Fruit fly (Drosophila melanogaster) whole organism, embryonic: Measurements from ENCODE around the gene CG13041.

Source experiments
- Abd-B ChIP-seq: fragments of 200-800 bp; sonication (Bioruptor generic); optimal IDR thresholded peaks from 2 replicates; lab custom pipeline; 2018; ENCODE audit warnings: missing biosample characterization, mild to moderate bottlenecking, missing genetic modification characterization, moderate library complexity
- Bgb ChIP-seq: fragments of 200-800 bp; sonication (Bioruptor generic); IDR thresholded peaks from 2 replicates; pipeline ENCODE4 v1.3.6; 2022; ENCODE audit warnings: missing biosample characterization, missing genetic modification characterization; ENCODE audit not compliant: partially characterized antibody
- BtbVII ChIP-seq: fragments of 200-800 bp; sonication (Bioruptor generic); optimal IDR thresholded peaks from 3 replicates; lab custom pipeline; 2017; ENCODE audit warnings: missing biosample characterization, mild to moderate bottlenecking, missing genetic modification characterization
- CG10209 ChIP-seq: fragments of 200-800 bp; sonication (Bioruptor generic); optimal IDR thresholded peaks from 3 replicates; lab custom pipeline; 2017; ENCODE audit warnings: missing biosample characterization, mild to moderate bottlenecking, missing genetic modification characterization, missing genetic modification reagents
- CG10565 ChIP-seq: fragments of 200-800 bp; sonication (Bioruptor generic); optimal IDR thresholded peaks from 3 replicates; lab custom pipeline; 2016; ENCODE audit warnings: missing biosample characterization, mild to moderate bottlenecking, missing genetic modification characterization
- CG11504 ChIP-seq: fragments of 200-800 bp; sonication (Bioruptor generic); optimal IDR thresholded peaks from 3 replicates; lab custom pipeline; 2019; ENCODE audit warnings: missing biosample characterization, mild to moderate bottlenecking, missing genetic modification characterization, moderate library complexity
- CG12744 ChIP-seq: fragments of 200-800 bp; sonication (Bioruptor generic); optimal IDR thresholded peaks from 2 replicates; lab custom pipeline; 2016; ENCODE audit warnings: missing biosample characterization, missing genetic modification characterization
- CG14014 ChIP-seq: fragments of 200-800 bp; sonication (Bioruptor generic); IDR thresholded peaks from 2 replicates; pipeline ENCODE4 v1.3.6; 2022; ENCODE audit warnings: missing biosample characterization, missing genetic modification characterization
- CG16779 ChIP-seq: fragments of 200-800 bp; sonication (Bioruptor generic); IDR thresholded peaks from 2 replicates; pipeline ENCODE4 v1.3.6; 2022; ENCODE audit warnings: missing biosample characterization, missing genetic modification characterization
- CG1832 ChIP-seq: fragments of 200-800 bp; sonication (Bioruptor generic); optimal IDR thresholded peaks from 2 replicates; lab custom pipeline; 2017; ENCODE audit warnings: missing biosample characterization, mild to moderate bottlenecking, missing genetic modification characterization, inconsistent platforms
- CG4328 ChIP-seq: fragments of 200-800 bp; sonication (Bioruptor generic); optimal IDR thresholded peaks from 3 replicates; lab custom pipeline; 2017; ENCODE audit warnings: missing biosample characterization, missing genetic modification reagents, missing genetic modification characterization
- CG4360 ChIP-seq: fragments of 200-800 bp; sonication (Bioruptor generic); IDR thresholded peaks from 2 replicates; pipeline ENCODE4 v1.3.6; 2022; ENCODE audit warnings: missing biosample characterization, missing genetic modification characterization
- CG4404 ChIP-seq: fragments of 200-800 bp; sonication (Bioruptor generic); IDR thresholded peaks from 2 replicates; pipeline ENCODE4 v1.3.6; 2022; ENCODE audit warnings: missing biosample characterization, missing genetic modification characterization
- CG5953 ChIP-seq: fragments of 200-800 bp; sonication (Bioruptor generic); IDR thresholded peaks from 2 replicates; pipeline ENCODE4 v1.3.6; 2022; ENCODE audit warnings: missing biosample characterization, missing genetic modification characterization
- CG6689 ChIP-seq: fragments of 200-800 bp; sonication (Bioruptor generic); IDR thresholded peaks from 2 replicates; pipeline ENCODE4 v1.3.6; 2022; ENCODE audit warnings: missing biosample characterization, missing genetic modification characterization
- CG6813 ChIP-seq: fragments of 200-800 bp; sonication (Bioruptor generic); optimal IDR thresholded peaks from 2 replicates; lab custom pipeline; 2017; ENCODE audit warnings: missing biosample characterization, missing genetic modification characterization, mild to moderate bottlenecking, moderate library complexity, missing genetic modification reagents
- CG7372 ChIP-seq: fragments of 200-800 bp; sonication (Bioruptor generic); IDR thresholded peaks from 2 replicates; pipeline ENCODE4 v1.3.6; 2022; ENCODE audit warnings: missing biosample characterization, missing genetic modification characterization
- CG8944 ChIP-seq: fragments of 200-800 bp; sonication (Bioruptor generic); optimal IDR thresholded peaks from 3 replicates; lab custom pipeline; 2016; ENCODE audit warnings: missing biosample characterization, missing genetic modification characterization
- CG9876 ChIP-seq: fragments of 200-800 bp; sonication (Bioruptor generic); optimal IDR thresholded peaks from 2 replicates; lab custom pipeline; 2016; ENCODE audit warnings: missing biosample characterization, missing genetic modification characterization
- D19B ChIP-seq: fragments of 200-800 bp; sonication (Bioruptor generic); optimal IDR thresholded peaks from 2 replicates; lab custom pipeline; 2017; ENCODE audit warnings: missing biosample characterization, mild to moderate bottlenecking, missing genetic modification characterization
- Doc3 ChIP-seq: fragments of 200-800 bp; sonication (Bioruptor generic); IDR thresholded peaks from 3 replicates; pipeline ENCODE4 v1.3.6; 2022; ENCODE audit warnings: missing biosample characterization, missing genetic modification characterization; ENCODE audit not compliant: partially characterized antibody
- H2.0 ChIP-seq: fragments of 200-800 bp; sonication (Bioruptor generic); IDR thresholded peaks from 2 replicates; pipeline ENCODE4 v1.3.6; 2022; ENCODE audit warnings: missing biosample characterization, missing genetic modification characterization
- Hr51 ChIP-seq, 2 experiments: fragments of 200-800 bp; sonication (Bioruptor generic); optimal IDR thresholded peaks; 2 replicates in 1 of 2; 3 replicates in 1 of 2; lab custom pipeline; 2016 to 2018; ENCODE audit warnings: missing biosample characterization in 2 of 2, missing genetic modification characterization in 2 of 2, mild to moderate bottlenecking in 1 of 2, moderate library complexity in 1 of 2
- Jarid2 ChIP-seq: fragments of 200-800 bp; sonication (Bioruptor generic); optimal IDR thresholded peaks from 3 replicates; lab custom pipeline; 2017; ENCODE audit warnings: mild to moderate bottlenecking, missing biosample characterization, missing genetic modification reagents, missing genetic modification characterization
- MTF-1 ChIP-seq: fragments of 200-800 bp; sonication (Bioruptor generic); optimal IDR thresholded peaks from 2 replicates; lab custom pipeline; 2018; ENCODE audit warnings: missing biosample characterization, mild to moderate bottlenecking, missing genetic modification characterization, borderline replicate concordance
- Nf-YC ChIP-seq: fragments of 200-800 bp; optimal IDR thresholded peaks from 3 replicates; lab custom pipeline; 2019; ENCODE audit warnings: missing biosample characterization, mild to moderate bottlenecking, missing genetic modification characterization, moderate library complexity
- NfI ChIP-seq: fragments of 200-800 bp; sonication (Bioruptor generic); optimal IDR thresholded peaks from 3 replicates; lab custom pipeline; 2018; ENCODE audit warnings: missing biosample characterization, mild to moderate bottlenecking, missing genetic modification characterization, moderate library complexity
- Oli ChIP-seq: fragments of 200-800 bp; sonication (Bioruptor generic); optimal IDR thresholded peaks from 2 replicates; lab custom pipeline; 2018; ENCODE audit warnings: missing biosample characterization, mild to moderate bottlenecking, missing genetic modification characterization, moderate library complexity
- Scr ChIP-seq: fragments of 200-800 bp; sonication (Bioruptor generic); IDR thresholded peaks from 2 replicates; pipeline ENCODE4 v1.3.6; 2022; ENCODE audit warnings: missing biosample characterization, missing genetic modification characterization; ENCODE audit not compliant: partially characterized antibody
- Xbp1 ChIP-seq: fragments of 200-800 bp; sonication (Bioruptor generic); optimal IDR thresholded peaks from 3 replicates; lab custom pipeline; 2016; ENCODE audit warnings: missing biosample characterization, mild to moderate bottlenecking, missing genetic modification characterization
- ac ChIP-seq: fragments of 200-800 bp; sonication (Bioruptor generic); optimal IDR thresholded peaks from 3 replicates; lab custom pipeline; 2017; ENCODE audit warnings: missing biosample characterization, mild to moderate bottlenecking, missing genetic modification characterization
- btn ChIP-seq: fragments of 200-800 bp; sonication (Bioruptor generic); optimal IDR thresholded peaks from 2 replicates; lab custom pipeline; 2016; ENCODE audit warnings: missing biosample characterization, missing genetic modification characterization
- croc ChIP-seq: fragments of 200-800 bp; sonication (Bioruptor generic); conservative IDR thresholded peaks from 3 replicates; pipeline ENCODE4 v1.3.6; 2022; ENCODE audit warnings: missing biosample characterization, missing genetic modification characterization
- dmrt11E ChIP-seq: fragments of 200-800 bp; sonication (Bioruptor generic); optimal IDR thresholded peaks from 3 replicates; lab custom pipeline; 2018; ENCODE audit warnings: missing biosample characterization, mild to moderate bottlenecking, missing genetic modification characterization, moderate library complexity
- dmrt99B ChIP-seq: fragments of 200-800 bp; sonication (Bioruptor generic); optimal IDR thresholded peaks from 2 replicates; lab custom pipeline; 2018; ENCODE audit warnings: missing biosample characterization, mild to moderate bottlenecking, missing genetic modification characterization, moderate library complexity
- eve ChIP-seq, 2 experiments: fragments of >200 bp; optimal IDR thresholded peaks; 2 replicates each; lab custom pipeline; 2017; ENCODE audit warnings: missing biosample characterization in 2 of 2, missing genetic modification characterization in 2 of 2
- ftz-f1 ChIP-seq: fragments of 200-800 bp; sonication (Bioruptor generic); optimal IDR thresholded peaks from 2 replicates; lab custom pipeline; 2016; ENCODE audit warnings: missing biosample characterization, missing genetic modification characterization
- grau ChIP-seq: fragments of 200-800 bp; optimal IDR thresholded peaks from 3 replicates; lab custom pipeline; 2019; ENCODE audit warnings: missing biosample characterization, mild to moderate bottlenecking, missing genetic modification characterization, moderate library complexity
- gro ChIP-seq: fragments of 200-800 bp; sonication (Bioruptor generic); optimal IDR thresholded peaks from 2 replicates; lab custom pipeline; 2016; ENCODE audit warnings: missing biosample characterization, missing genetic modification characterization
- gsb-n ChIP-seq: fragments of 200-800 bp; sonication (Bioruptor generic); optimal IDR thresholded peaks from 3 replicates; lab custom pipeline; 2018; ENCODE audit warnings: missing biosample characterization, mild to moderate bottlenecking, missing genetic modification characterization
- klu ChIP-seq: fragments of 200-800 bp; sonication (Bioruptor generic); IDR thresholded peaks from 2 replicates; pipeline ENCODE4 v1.3.6; 2022; ENCODE audit warnings: missing biosample characterization, missing genetic modification characterization
- oc ChIP-seq: fragments of 200-800 bp; sonication (Bioruptor generic); optimal IDR thresholded peaks from 2 replicates; lab custom pipeline; 2018; ENCODE audit warnings: missing biosample characterization, mild to moderate bottlenecking, missing genetic modification characterization, moderate library complexity
- repo ChIP-seq: fragments of 200-800 bp; sonication (Bioruptor generic); optimal IDR thresholded peaks from 2 replicates; lab custom pipeline; 2016; ENCODE audit warnings: missing biosample characterization, missing genetic modification characterization
- rib ChIP-seq: fragments of 200-800 bp; sonication (Bioruptor generic); IDR thresholded peaks from 2 replicates; pipeline ENCODE4 v1.3.6; 2022; ENCODE audit warnings: missing biosample characterization, missing genetic modification characterization
- row ChIP-seq: fragments of 200-800 bp; sonication (Bioruptor generic); IDR thresholded peaks from 3 replicates; pipeline ENCODE4 v1.3.6; 2022; ENCODE audit warnings: missing biosample characterization, missing genetic modification characterization
- seq ChIP-seq: fragments of 200-800 bp; sonication (Bioruptor generic); IDR thresholded peaks from 2 replicates; pipeline ENCODE4 v1.3.6; 2022; ENCODE audit warnings: missing biosample characterization, missing genetic modification characterization
- sisA ChIP-seq: fragments of 200-800 bp; sonication (Bioruptor generic); IDR thresholded peaks from 2 replicates; pipeline ENCODE4 v1.3.6; 2022; ENCODE audit warnings: missing biosample characterization, missing genetic modification characterization
- slbo ChIP-seq: fragments of 200-800 bp; sonication (Bioruptor generic); IDR thresholded peaks from 2 replicates; pipeline ENCODE4 v1.3.6; 2022; ENCODE audit warnings: missing biosample characterization, missing genetic modification characterization
- sna ChIP-seq: fragments of 200-800 bp; sonication (Bioruptor generic); IDR thresholded peaks from 2 replicates; pipeline ENCODE4 v1.3.6; 2022; ENCODE audit warnings: missing biosample characterization, missing genetic modification characterization; ENCODE audit not compliant: partially characterized antibody
- sob ChIP-seq: fragments of 200-800 bp; sonication (Bioruptor generic); IDR thresholded peaks from 2 replicates; pipeline ENCODE4 v1.3.6; 2022; ENCODE audit warnings: missing biosample characterization, missing genetic modification characterization
- zen2 ChIP-seq: fragments of 200-800 bp; sonication (Bioruptor generic); IDR thresholded peaks from 3 replicates; pipeline ENCODE4 v1.3.6; 2022; ENCODE audit warnings: missing biosample characterization, missing genetic modification characterization; ENCODE audit not compliant: partially characterized antibody

The CG13041 gene

dm6 chr3L:16339463-16339862, 20.1 kb upstream of the CG13041 start (continued):
- TF ChIP-seq gro (GFP tag; lab: Kevin White, UChicago) = no peak
- TF ChIP-seq CG6689 (GFP tag; lab: Robert Waterston, UW) = 0 out of 2 replicates have a peak, but pooled peaks have one; percentile 17
- no peak for TF ChIP-seq NfI (GFP tag; lab: Kevin White, UChicago)
- TF ChIP-seq H2.0 (GFP tag; lab: Robert Waterston, UW) = no peak
- no peak for TF ChIP-seq oc (tag; lab: Kevin White, UChicago)
- peak; percentile 23; the same call in 1 of the 3 replicates for TF ChIP-seq row (GFP tag; lab: Robert Waterston, UW)
- TF ChIP-seq eve (GFP tag; optimal IDR thresholded peaks at IDR 0.05; lab: Kevin White, UChicago) = no peak
- no peak for TF ChIP-seq Xbp1
- TF ChIP-seq zen2 (GFP tag; lab: Robert Waterston, UW) = no peak
- TF ChIP-seq CG8944 (GFP tag; lab: Kevin White, UChicago) = no peak
- TF ChIP-seq repo (GFP tag; lab: Kevin White, UChicago) = no peak
- TF ChIP-seq CG16779 (GFP tag; lab: Robert Waterston, UW) = no peak
- TF ChIP-seq CG6813 (GFP tag; lab: Kevin White, UChicago) = no peak
- no peak for TF ChIP-seq CG5953 (GFP tag; lab: Robert Waterston, UW)
- TF ChIP-seq sna (GFP tag; lab: Robert Waterston, UW) = no peak
- TF ChIP-seq seq = no peak
- peak in 1 of 2 experiments; percentile 52 for TF ChIP-seq Hr51 (GFP tag; optimal IDR thresholded peaks at IDR 0.05; lab: Kevin White, UChicago)
- no peak for TF ChIP-seq grau (tag; lab: Kevin White, UChicago)
- no peak for TF ChIP-seq CG12744 (GFP tag; lab: Kevin White, UChicago)
- TF ChIP-seq D19B = no peak
- no peak for TF ChIP-seq Doc3
- no peak for TF ChIP-seq ac
- no peak for TF ChIP-seq BtbVII (GFP tag; lab: Kevin White, UChicago)
- TF ChIP-seq CG4404 (GFP tag; lab: Robert Waterston, UW) = no peak
- TF ChIP-seq CG4360 (GFP tag; lab: Robert Waterston, UW) = no peak
- TF ChIP-seq CG11504 = no peak
- no peak for TF ChIP-seq rib
- TF ChIP-seq btn = no peak
- no peak for TF ChIP-seq CG9876 (GFP tag; lab: Kevin White, UChicago)
- TF ChIP-seq MTF-1 (GFP tag; lab: Kevin White, UChicago) = no peak
- no peak for TF ChIP-seq gsb-n (tag; lab: Kevin White, UChicago)
- no peak for TF ChIP-seq Bgb (GFP tag; lab: Robert Waterston, UW)
- TF ChIP-seq croc (GFP tag; lab: Robert Waterston, UW) = no peak
- no peak for TF ChIP-seq Jarid2 (GFP tag; lab: Kevin White, UChicago)
- peak; percentile 9 for TF ChIP-seq Oli (tag; lab: Kevin White, UChicago)
- TF ChIP-seq CG10565 (GFP tag; lab: Kevin White, UChicago) = no peak
- TF ChIP-seq Scr = no peak
- no peak for TF ChIP-seq klu (GFP tag; lab: Robert Waterston, UW)
- TF ChIP-seq ftz-f1 (GFP tag; lab: Kevin White, UChicago) = no peak
- TF ChIP-seq dmrt11E (tag; lab: Kevin White, UChicago) = no peak
- no peak for TF ChIP-seq CG7372 (GFP tag; lab: Robert Waterston, UW)
- no peak for TF ChIP-seq Nf-YC (tag; lab: Kevin White, UChicago)
- TF ChIP-seq CG1832 = no peak
- no peak for TF ChIP-seq slbo (GFP tag; lab: Robert Waterston, UW)
- TF ChIP-seq dmrt99B (tag; lab: Kevin White, UChicago) = peak; percentile 57
- TF ChIP-seq CG14014 = no peak
- no peak for TF ChIP-seq Abd-B (GFP tag; lab: Kevin White, UChicago)
- no peak for TF ChIP-seq sob
- no peak for TF ChIP-seq sisA
- no peak for TF ChIP-seq CG10209 (GFP tag; lab: Kevin White, UChicago)
- TF ChIP-seq CG4328 (GFP tag; lab: Kevin White, UChicago) = no peak
